Fruit fly (Drosophila melanogaster): Measurements from ENCODE around the gene CG2698.

Gene CG2698

DNA sequence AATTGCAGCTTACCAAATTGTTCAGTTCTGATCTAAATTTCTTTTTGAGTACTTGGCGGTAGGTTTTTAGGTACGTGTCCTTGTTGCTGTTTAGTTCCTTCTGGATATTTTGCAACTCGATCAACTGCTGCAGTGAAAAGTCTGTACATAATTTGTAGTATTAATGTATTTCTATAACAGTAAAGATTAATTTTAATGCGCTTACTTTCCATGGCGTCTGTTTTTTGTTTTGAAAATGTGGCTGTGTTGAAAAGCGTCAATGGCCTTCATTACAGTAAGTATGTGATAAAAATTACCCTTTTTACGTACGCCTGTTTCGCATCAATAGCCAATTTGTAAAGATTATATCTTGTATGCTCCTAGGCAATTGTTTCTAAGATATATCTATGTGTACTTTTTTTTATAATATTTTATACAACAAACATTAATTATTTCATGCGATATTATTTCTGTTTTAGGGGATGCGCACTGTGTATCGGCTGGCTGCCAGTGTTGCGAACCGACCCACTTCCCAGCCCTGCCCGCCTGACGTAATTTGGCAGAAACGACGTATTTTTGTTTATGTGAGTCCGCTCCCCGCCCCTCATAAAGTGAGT lies at the start of gene CG2698, which contains the start of gene Kmn2:
Gene CG2698 (plus strand): TSS at position 489 of the 596 bp plus-strand sequence.
Gene Kmn2 (minus strand): TSS at position 236 of the 596 bp plus-strand sequence.
- TF ChIP-seq CG8478 (optimal IDR thresholded peaks at IDR 0.05) = no peak
- TF ChIP-seq CTCF (optimal IDR thresholded peaks at IDR 0.05) = no peak

DNA sequence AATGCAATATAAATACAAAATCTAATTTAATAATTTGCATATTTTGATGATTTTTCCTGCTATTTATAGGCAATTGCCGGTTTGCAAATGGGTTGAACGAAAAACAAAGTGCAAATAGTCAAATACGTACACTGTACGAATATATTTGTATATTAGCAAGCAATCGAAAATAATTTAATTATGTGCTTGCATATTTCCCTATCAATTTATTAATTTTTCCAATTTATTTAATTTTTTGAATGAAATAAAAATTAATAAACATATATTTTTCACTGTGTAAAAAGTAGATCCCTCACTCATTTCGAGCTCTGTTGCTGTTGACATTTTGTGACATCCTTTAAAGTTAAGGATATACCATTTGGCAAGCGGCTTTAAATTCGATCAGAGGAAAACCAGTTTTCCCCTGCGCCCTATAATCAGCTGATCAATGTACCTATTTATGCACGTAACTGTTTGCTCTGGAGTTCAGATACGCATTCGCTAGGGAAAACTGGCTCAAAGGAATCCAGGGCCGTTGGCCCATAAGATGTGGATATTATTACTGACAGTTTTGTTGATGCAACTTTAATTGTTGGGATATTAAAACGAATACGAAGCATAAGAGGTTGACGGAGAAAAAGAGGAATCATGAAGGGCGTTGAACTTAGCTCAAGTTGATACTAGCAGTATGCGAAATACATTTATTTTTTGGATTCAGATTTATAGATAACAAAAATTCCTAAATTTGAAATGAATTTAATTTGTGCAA lies 48.1 kb upstream of the CG2698 start:
- TF ChIP-seq CG8478 (optimal IDR thresholded peaks at IDR 0.05) (no peak), CTCF (optimal IDR thresholded peaks at IDR 0.05) (no peak)

DNA sequence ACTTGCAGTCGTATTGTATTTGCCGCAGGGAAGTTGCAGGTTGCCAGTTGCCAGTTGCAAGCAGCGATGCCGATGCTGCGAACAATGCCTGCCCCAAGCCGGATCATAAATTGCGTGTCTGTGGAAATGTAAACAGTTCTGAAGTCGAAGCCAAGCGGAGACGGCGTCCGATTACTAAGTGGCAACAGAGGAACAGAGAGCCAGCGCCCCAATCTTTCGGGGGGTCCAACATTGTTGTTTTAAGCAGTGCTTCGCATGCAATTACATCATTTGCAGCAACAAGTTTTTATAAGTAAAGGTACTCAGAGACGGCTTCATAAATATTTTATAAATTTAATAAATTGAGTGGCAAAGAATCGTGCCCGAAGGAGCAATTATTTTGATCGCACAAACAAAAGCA lies 46.9 kb upstream of the CG2698 start:
- TF ChIP-seq CTCF (optimal IDR thresholded peaks at IDR 0.05) (no peak), CG8478 (optimal IDR thresholded peaks at IDR 0.05) (no peak)

DNA sequence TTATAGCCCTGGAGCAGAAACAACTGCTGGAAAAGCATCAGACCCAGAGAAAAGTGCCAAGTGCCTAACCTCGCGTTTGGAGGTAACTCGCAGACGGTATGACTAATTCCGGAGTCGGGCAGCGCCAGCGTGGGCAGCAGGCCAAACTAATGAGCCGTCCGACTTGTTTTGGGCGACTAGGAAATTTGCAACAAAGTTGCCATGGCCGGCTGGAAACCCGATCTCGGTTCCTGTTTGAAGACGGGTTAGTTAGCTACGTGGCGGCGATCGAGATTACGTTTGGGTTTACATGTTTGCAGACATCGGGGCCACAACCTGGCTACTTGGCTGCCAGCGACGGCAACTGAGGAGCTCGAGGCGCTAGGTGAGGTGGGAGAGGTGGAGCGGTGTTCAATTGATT lies 44.4 kb upstream of the CG2698 start:
- TF ChIP-seq CTCF (optimal IDR thresholded peaks at IDR 0.05) (no peak), CG8478 (optimal IDR thresholded peaks at IDR 0.05) (no peak)

DNA sequence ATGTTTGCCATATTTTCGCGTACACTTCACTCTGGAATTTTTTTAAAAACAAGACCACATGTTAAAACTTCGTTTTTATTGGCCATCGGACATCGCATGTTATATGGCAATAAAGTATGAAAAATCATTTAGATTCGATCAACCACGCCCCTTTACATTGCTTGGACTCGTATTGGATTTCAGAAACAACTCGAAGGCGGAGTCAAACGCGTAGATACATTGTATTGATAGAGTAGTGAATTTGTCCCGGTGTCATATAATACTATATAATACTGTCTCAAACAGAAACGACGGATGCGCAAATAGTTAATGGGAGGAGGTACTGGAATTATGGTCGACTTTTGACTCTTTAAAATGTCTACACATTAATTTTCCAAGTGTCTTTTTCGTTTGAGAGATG lies 40.0 kb upstream of the CG2698 start:
- no peak for TF ChIP-seq CG8478 (optimal IDR thresholded peaks at IDR 0.05)
- no peak for TF ChIP-seq CTCF (optimal IDR thresholded peaks at IDR 0.05)

DNA sequence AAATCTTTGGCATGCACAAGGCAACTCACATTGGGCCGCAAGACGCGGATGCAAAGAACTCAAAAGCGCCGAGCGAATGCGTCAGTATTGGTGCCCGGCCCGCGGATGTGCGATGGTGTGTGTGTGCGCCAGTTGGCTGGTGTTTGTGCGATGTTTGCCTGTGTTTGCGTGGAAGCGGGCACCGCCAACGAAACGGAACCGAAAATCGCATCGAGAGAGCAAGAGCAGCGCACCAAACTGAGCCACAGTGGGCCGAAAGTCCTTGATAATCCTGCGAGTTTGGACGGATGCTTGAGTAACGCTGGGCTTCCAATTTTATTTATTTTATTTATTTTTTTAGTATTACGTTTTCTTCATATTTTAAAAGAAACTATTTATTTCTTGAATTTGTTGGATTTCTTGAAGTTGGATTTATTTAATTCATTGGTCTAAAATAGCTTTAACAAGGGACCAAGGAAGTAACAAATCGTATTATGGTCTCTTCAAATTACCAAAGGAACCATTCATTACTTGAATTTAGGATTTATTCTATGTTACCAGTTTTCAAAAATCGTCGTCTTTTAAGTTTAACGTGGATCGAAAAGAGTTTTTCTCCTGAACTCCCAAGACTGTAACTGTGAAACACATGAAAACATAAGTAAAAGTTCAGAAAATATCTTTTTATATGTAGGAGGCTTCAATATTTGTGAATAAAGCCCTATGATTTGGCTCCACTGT lies 38.4 kb upstream of the CG2698 start:
- TF ChIP-seq CG8478 (optimal IDR thresholded peaks at IDR 0.05) = no peak
- no peak for TF ChIP-seq CTCF (optimal IDR thresholded peaks at IDR 0.05)

DNA sequence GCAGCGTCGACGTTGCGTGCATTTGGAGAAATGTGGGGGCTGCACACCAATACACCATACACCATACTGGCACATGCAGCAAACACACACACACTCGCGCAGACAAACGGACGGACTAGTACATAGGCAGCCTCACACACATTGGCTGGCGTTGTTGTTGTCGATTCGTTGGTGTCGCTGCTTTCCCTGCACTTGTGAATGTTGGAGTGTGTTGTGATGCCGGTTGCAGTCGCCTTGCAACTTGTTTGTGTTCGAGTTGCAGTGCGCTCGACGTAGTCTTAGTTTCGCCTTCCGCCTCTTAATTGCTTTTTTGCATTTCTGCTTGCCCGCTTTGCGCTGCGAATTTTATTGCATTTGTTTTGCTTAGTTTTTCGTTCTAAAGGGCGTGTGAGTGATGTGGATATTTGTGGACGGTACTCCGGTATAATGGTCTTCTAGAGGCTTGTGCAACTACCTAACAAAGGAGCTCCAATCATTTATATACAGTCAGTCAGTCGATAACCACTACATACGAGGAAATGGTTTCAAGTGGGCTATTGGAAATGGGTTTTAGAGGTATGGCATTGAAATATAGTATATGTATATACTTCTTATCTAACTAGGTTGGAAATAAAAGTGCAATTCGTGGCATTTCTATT lies 37.7 kb upstream of the CG2698 start:
- TF ChIP-seq CG8478 (optimal IDR thresholded peaks at IDR 0.05) (no peak), CTCF (optimal IDR thresholded peaks at IDR 0.05) (no peak)

DNA sequence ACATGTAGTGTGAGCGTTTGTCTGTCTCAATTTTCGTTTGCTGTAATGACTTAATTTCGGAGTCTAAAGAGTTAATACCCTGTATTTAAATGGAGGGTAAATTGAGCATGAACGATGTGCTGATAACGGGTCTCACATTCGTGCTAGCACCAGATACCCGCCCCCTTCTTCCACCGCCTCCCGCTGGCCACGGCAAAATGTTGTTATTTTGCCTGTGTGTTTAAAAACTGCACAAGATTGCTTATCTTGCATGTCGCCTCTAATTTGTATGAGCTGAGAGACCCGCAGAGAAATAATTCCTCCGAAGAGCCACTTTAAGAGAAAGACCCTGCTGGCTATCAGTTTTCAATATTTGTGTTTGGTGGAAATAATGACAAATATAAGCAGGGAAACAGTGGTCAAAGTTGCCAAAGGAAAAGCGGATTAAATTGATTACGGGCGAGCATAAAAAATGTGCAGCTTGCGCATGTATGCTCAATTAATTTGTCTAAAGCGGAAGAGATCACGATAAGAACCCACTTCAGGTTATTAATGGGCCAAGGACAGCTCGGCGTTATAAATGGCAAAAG lies 36.5 kb upstream of the CG2698 start:
- TF ChIP-seq CTCF (optimal IDR thresholded peaks at IDR 0.05) (no peak), CG8478 (optimal IDR thresholded peaks at IDR 0.05) (no peak)

DNA sequence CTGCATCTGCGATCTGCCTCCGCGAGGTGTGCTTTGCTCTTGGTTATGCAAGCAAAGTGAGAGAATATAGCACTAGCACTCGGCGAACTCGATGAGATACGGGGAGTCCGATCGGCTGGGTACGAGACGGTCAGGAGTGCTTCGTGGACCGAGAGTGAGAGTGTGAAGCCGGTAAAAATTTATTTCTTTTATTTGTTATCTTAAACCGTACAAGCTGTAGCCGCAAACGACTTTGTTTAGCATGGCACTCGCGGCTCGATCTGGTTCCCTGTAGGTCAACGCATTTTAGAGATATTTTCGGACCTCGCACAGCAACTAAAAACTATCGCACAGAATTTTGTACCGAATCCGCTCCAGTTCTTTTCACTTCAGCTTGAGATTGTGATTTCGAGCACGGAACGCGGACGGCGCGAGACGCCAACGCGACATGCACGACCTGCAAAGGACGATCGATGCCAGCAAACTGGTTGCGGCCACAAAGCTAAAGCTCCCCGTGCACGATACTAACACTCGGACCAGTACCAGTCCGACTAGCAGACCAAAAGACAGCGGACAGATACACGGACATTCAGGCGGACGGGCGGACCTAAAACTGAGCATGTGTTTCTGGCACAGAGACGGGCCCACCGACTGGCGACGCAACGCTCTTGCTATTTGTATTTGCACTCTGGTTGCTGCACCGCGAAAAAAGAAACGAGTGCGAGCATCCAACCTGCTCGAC lies 34.7 kb upstream of the CG2698 start:
- TF ChIP-seq CG8478 (optimal IDR thresholded peaks at IDR 0.05) (no peak), CTCF (optimal IDR thresholded peaks at IDR 0.05) (no peak)

DNA sequence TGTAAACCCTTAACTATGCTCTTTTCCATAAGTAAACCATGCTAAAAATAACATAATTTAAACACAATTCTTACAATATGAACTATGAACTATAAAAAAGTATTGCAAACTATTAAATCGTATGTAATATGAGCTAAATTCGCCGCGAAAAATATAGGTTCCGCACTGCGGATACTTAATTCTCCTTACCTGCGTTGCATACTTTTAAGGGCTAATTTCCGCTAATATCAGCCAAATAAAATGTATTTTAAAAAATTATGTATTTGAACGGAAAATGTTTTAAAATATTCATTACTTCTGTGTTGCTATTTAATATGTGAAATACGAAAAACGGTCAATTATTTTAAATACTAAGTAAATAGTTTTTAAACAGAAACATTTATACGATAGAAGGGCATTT lies 34.0 kb upstream of the CG2698 start, which contains the start of gene dsx:
Gene dsx (minus strand): TSS at position 62 of the 400 bp plus-strand sequence.
- TF ChIP-seq CG8478 (optimal IDR thresholded peaks at IDR 0.05) (no peak), CTCF (optimal IDR thresholded peaks at IDR 0.05) (no peak)

DNA sequence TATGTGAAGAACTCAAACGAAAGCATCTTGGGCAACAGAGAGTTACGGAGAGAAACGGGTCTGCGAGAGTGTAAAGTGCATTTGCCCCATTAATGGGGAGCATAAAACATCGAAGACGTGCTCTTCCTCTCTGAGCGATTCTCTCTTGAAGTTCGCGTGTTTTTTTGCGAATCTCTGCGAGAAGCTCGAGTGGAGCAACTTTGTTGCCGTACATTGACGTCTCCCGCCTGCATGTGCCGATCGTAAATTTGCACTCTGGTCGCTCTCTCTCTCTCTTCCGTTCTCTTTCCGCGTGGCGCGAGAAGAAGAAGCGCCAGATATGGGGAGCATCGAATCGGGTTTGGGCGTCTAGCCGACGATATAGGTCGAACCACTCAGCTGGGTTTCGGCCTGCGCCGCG lies 33.6 kb upstream of the CG2698 start:
- TF ChIP-seq CG8478 (optimal IDR thresholded peaks at IDR 0.05) (no peak), CTCF (optimal IDR thresholded peaks at IDR 0.05) (no peak)

DNA sequence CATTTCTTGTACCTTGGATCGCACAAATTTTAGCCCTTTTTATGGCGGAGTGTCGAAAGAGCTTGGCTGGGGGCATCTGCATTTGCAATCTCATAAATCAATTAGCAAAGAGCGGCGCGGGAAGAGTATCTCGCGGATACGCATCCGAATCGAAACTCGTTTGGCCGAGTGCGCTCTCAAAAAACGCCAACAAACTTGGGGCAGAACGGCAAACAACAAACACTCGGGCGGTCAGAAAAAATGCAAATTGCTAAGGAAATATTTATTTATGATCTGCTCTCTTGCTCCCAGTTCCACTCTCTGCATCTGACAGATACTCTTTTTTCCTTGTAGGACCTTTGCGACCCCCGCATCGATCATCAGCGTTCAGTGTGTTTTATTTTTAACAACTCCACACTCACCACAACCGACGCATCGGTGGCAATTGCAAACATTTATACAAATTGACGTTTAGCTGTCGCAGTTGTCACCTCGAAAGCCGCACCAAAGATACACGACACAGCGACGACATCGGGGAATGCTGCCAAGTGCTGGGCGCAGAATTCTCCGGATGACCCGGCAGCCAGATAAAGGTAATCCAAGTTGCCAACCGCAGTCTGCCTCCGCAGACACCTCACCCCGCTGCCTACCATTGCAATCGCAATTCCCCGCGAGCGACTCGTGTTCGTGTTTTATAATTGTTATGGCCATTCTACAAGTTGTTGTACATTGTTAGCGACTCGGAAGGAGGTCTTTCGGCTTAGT lies 32.2 kb upstream of the CG2698 start:
- TF ChIP-seq CG8478 (optimal IDR thresholded peaks at IDR 0.05) (no peak), CTCF (optimal IDR thresholded peaks at IDR 0.05) (no peak)

DNA sequence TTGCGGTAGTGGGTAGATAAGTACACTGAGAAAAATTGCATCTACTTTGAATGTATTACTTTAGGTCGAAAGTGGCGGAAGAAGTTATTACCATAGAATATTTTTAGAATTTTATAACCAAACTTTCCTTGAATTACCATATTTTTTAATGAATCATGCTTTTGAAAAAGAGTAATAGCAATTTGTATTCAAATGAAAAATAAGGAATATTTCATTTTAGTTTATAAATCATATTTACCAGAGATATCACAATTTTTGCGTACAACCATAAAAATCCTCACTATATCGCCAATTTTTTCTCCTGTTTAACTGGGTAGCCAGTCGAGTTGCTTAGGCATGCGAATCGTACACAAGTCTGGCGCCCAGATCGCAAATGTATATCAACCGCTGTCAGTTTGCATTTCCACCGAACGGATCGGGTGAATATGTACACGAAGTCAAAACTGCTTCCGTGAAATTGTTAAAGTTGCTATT lies 31.6 kb upstream of the CG2698 start:
- TF ChIP-seq CG8478 (optimal IDR thresholded peaks at IDR 0.05) = no peak
- TF ChIP-seq CTCF (optimal IDR thresholded peaks at IDR 0.05) = no peak

DNA sequence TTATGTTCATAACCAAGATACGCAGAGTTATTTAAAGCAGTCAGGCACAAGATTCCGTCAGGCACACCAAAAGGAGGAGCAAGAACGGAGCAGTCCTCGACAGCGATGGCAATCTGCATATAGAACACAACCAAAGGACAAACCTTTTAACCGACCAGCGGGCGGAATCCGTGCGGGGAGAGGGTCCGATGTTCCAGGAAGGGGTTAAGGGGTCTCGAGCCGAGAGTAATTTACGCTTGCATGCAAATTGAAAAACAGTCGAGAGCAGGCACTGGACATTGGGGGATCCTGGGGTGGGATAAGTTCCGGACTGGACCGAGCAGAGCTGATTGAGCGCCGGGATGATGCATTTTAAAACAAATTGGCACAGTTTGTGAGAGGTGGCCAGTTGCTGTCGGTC lies 30.7 kb upstream of the CG2698 start:
- TF ChIP-seq CTCF (optimal IDR thresholded peaks at IDR 0.05) = no peak
- TF ChIP-seq CG8478 (optimal IDR thresholded peaks at IDR 0.05) = no peak

Measured in S2 (cell line).